3 worm cellular contexts compared by ENCODE assay signal in genomic region chrX:15860556-15861008, ce11.
A peak's percentile ranks its signal among the peaks of the same experiment; 100 is the strongest.
TF ChIP-seq lines count a peak whose summit lies in the region.

Gene F53H4.6 (minus strand): TSS chrX:15860606.

TF ChIP-seq in whole organism, L1 larva, 84 proteins besides CTCF, POLR2A, EP300 and RAD21 (continued from another document):
- peak; percentile 34 for TF ChIP-seq nhr-85 (tag; lab: Kevin White, UChicago)
- no peak for TF ChIP-seq unc-98 (GFP tag; IDR thresholded peaks at IDR 0.05; lab: Robert Waterston, UW)
- TF ChIP-seq snu-23 (GFP tag; optimal IDR thresholded peaks at IDR 0.05; lab: Kevin White, UChicago): peak; percentile 47
- peak; percentile 78 for TF ChIP-seq ceh-88 (GFP tag; IDR thresholded peaks at IDR 0.05; lab: Robert Waterston, UW)
- no peak for TF ChIP-seq nhr-11 (tag; optimal IDR thresholded peaks at IDR 0.05; lab: Kevin White, UChicago)
- TF ChIP-seq C16A3.4 (tag; optimal IDR thresholded peaks at IDR 0.05; lab: Kevin White, UChicago): no peak
- peak; percentile 41 for TF ChIP-seq tbx-2 (tag; optimal IDR thresholded peaks at IDR 0.05; lab: Kevin White, UChicago)
- peak; percentile 24 for TF ChIP-seq nhr-20 (tag; optimal IDR thresholded peaks at IDR 0.05; lab: Kevin White, UChicago)
- TF ChIP-seq pax-3 (tag; optimal IDR thresholded peaks at IDR 0.05; lab: Kevin White, UChicago): peak; percentile 44
- TF ChIP-seq fkh-8 (tag; optimal IDR thresholded peaks at IDR 0.05; lab: Kevin White, UChicago): peak; percentile 46
- no peak for TF ChIP-seq tlp-1 (tag; optimal IDR thresholded peaks at IDR 0.05; lab: Kevin White, UChicago)
- TF ChIP-seq nhr-12 (tag; optimal IDR thresholded peaks at IDR 0.05; lab: Kevin White, UChicago): no peak
- no peak for TF ChIP-seq nhr-77 (tag; optimal IDR thresholded peaks at IDR 0.05; lab: Kevin White, UChicago)
- no peak for TF ChIP-seq elt-3 (tag; optimal IDR thresholded peaks at IDR 0.05; lab: Kevin White, UChicago)
- peak; percentile 38 to 41 for TF ChIP-seq lin-35 (GFP tag; optimal IDR thresholded peaks at IDR 0.05; lab: Kevin White, UChicago)
- no peak for TF ChIP-seq ets-5 (GFP tag; IDR thresholded peaks at IDR 0.05; lab: Robert Waterston, UW)
- TF ChIP-seq mab-9 (GFP tag; IDR thresholded peaks at IDR 0.05; lab: Robert Waterston, UW): peak; percentile 81
- TF ChIP-seq aha-1 (tag; optimal IDR thresholded peaks at IDR 0.05; lab: Kevin White, UChicago): no peak
- TF ChIP-seq jun-1 (tag; optimal IDR thresholded peaks at IDR 0.05; lab: Kevin White, UChicago): peak; percentile 15
- peak; percentile 42 for TF ChIP-seq lin-15B (tag; optimal IDR thresholded peaks at IDR 0.05; lab: Kevin White, UChicago)
- no peak for TF ChIP-seq mdl-1 (tag; optimal IDR thresholded peaks at IDR 0.05; lab: Kevin White, UChicago)
- TF ChIP-seq lsy-2 (tag; optimal IDR thresholded peaks at IDR 0.05; lab: Kevin White, UChicago): peak; percentile 13 to 54
- TF ChIP-seq sptf-1 (tag; optimal IDR thresholded peaks at IDR 0.05; lab: Kevin White, UChicago): no peak
- TF ChIP-seq dsc-1 (tag; optimal IDR thresholded peaks at IDR 0.05; lab: Kevin White, UChicago): peak; percentile 63
- TF ChIP-seq elt-2 (tag; optimal IDR thresholded peaks at IDR 0.05; lab: Kevin White, UChicago): no peak
- no peak for TF ChIP-seq alr-1 (tag; optimal IDR thresholded peaks at IDR 0.05; lab: Kevin White, UChicago; ENCODE audit: borderline replicate concordance)
- TF ChIP-seq efl-1 (optimal IDR thresholded peaks at IDR 0.05; lab: Kevin White, UChicago): peak; percentile 55 to 89
- TF ChIP-seq efl-1 (GFP tag; optimal IDR thresholded peaks at IDR 0.05 in 1 of 2; lab: Kevin White, UChicago): peak; percentile 38 to 76
- TF ChIP-seq hpl-2 (GFP tag; optimal IDR thresholded peaks at IDR 0.05; lab: Kevin White, UChicago): no peak
- no peak for TF ChIP-seq irx-1 (tag; optimal IDR thresholded peaks at IDR 0.05; lab: Kevin White, UChicago)
- peak; percentile 58 for TF ChIP-seq grh-1 (GFP tag; IDR thresholded peaks at IDR 0.05; lab: Robert Waterston, UW)
- peak; percentile 3 for TF ChIP-seq lir-3 (tag; optimal IDR thresholded peaks at IDR 0.05; lab: Kevin White, UChicago; ENCODE audit: poor library complexity)
- peak; percentile 67 for TF ChIP-seq unc-86 (tag; optimal IDR thresholded peaks at IDR 0.05; lab: Kevin White, UChicago)
- peak; percentile 22 to 62 (median 23) for TF ChIP-seq dpl-1 (GFP tag; optimal IDR thresholded peaks at IDR 0.05; lab: Kevin White, UChicago)
- no peak for TF ChIP-seq ceh-90 (tag; optimal IDR thresholded peaks at IDR 0.05; lab: Kevin White, UChicago)
- peak; percentile 42 for TF ChIP-seq swsn-7 (tag; optimal IDR thresholded peaks at IDR 0.05; lab: Kevin White, UChicago)
- no peak for TF ChIP-seq aly-2 (tag; optimal IDR thresholded peaks at IDR 0.05; lab: Kevin White, UChicago)
- peak; percentile 74 for TF ChIP-seq nhr-19 (GFP tag; conservative IDR thresholded peaks at IDR 0.05; lab: Robert Waterston, UW)
- peak; percentile 43 for TF ChIP-seq xbp-1 (tag; optimal IDR thresholded peaks at IDR 0.05; lab: Kevin White, UChicago)
- TF ChIP-seq rnt-1 (tag; optimal IDR thresholded peaks at IDR 0.05; lab: Kevin White, UChicago): peak; percentile 42

TF ChIP-seq in whole organism, L3 larva, 47 proteins besides CTCF, POLR2A, EP300 and RAD21 (continued from another document):
- TF ChIP-seq sea-2 (GFP tag; optimal IDR thresholded peaks at IDR 0.05; lab: Kevin White, UChicago): no peak
- TF ChIP-seq nhr-28 (tag; optimal IDR thresholded peaks at IDR 0.05; lab: Kevin White, UChicago): no peak
- TF ChIP-seq unc-39 (tag; optimal IDR thresholded peaks at IDR 0.05; lab: Kevin White, UChicago): no peak
TF ChIP-seq in whole organism, L3 larva: peak in this region for 2.

TF ChIP-seq in whole organism, L4 larva, 104 proteins besides CTCF, POLR2A, EP300 and RAD21 (continued from another document):
- peak; percentile 50 for TF ChIP-seq mes-2 (tag; optimal IDR thresholded peaks at IDR 0.05; lab: Kevin White, UChicago; ENCODE audit: poor library complexity, severe bottlenecking)
- TF ChIP-seq ceh-82 (tag; optimal IDR thresholded peaks at IDR 0.05; lab: Kevin White, UChicago): no peak
- TF ChIP-seq dmd-6 (GFP tag; IDR thresholded peaks at IDR 0.05; lab: Robert Waterston, UW): 0 out of 2 replicates have a peak, but pooled peaks have one; percentile 24
